Worm (Caenorhabditis elegans): ENCODE data around the gene K08D8.2.
"Not testable (repeated sequence)": the region's sequence is repeated elsewhere in the genome, so short reads cannot be mapped to it uniquely, and the experiment has no call there.

K08D8.2 gene

DNA sequence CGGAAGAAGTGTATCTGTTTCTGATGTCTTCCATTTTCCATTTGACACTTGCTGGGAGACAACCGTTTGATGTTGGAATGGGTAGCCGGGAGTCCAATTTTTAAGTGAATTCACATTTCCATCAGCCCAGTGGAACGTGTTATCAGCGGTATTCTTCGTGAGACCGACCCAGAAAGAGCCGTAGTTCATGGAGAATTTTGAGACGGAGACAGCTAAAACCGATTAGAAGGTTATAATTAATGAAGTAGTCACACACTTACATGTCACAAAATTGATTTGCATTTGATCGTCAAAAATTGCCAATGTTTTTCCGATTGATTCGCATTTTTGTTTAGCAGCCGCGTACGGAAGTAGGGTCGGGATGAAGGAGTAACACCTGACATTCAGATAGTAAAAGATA lies 33.5 kb upstream of the K08D8.2 start:
- TF ChIP-seq mbf-1 (tag; optimal IDR thresholded peaks at IDR 0.05) = no peak
- no peak for TF ChIP-seq lin-13 (GFP tag; optimal IDR thresholded peaks at IDR 0.05)
- no peak for TF ChIP-seq mdl-1 (tag; optimal IDR thresholded peaks at IDR 0.05)
- no peak for TF ChIP-seq dmd-4 (tag; optimal IDR thresholded peaks at IDR 0.05)
- TF ChIP-seq egl-27 (tag; optimal IDR thresholded peaks at IDR 0.05) = no peak
- no peak for TF ChIP-seq Y55F3AM.14 (GFP tag; optimal IDR thresholded peaks at IDR 0.05)
- no peak for TF ChIP-seq ceh-16 (tag; optimal IDR thresholded peaks at IDR 0.05)
- no peak for TF ChIP-seq F13H6.1 (tag; optimal IDR thresholded peaks at IDR 0.05)
- TF ChIP-seq ztf-11 (tag; optimal IDR thresholded peaks at IDR 0.05) = no peak
- TF ChIP-seq fos-1 (tag; optimal IDR thresholded peaks at IDR 0.05) = no peak
- TF ChIP-seq unc-39 (tag; optimal IDR thresholded peaks at IDR 0.05) = no peak
- TF ChIP-seq zag-1 (tag; optimal IDR thresholded peaks at IDR 0.05) = no peak
- no peak for TF ChIP-seq ama-1 (optimal IDR thresholded peaks at IDR 0.05)
- TF ChIP-seq ZK546.5 (tag; optimal IDR thresholded peaks at IDR 0.05) = no peak
- TF ChIP-seq lsy-2 (tag; optimal IDR thresholded peaks at IDR 0.05) = no peak
- TF ChIP-seq lin-11 (tag; optimal IDR thresholded peaks at IDR 0.05) = no peak
- no peak for TF ChIP-seq elt-3 (tag; optimal IDR thresholded peaks at IDR 0.05)

DNA sequence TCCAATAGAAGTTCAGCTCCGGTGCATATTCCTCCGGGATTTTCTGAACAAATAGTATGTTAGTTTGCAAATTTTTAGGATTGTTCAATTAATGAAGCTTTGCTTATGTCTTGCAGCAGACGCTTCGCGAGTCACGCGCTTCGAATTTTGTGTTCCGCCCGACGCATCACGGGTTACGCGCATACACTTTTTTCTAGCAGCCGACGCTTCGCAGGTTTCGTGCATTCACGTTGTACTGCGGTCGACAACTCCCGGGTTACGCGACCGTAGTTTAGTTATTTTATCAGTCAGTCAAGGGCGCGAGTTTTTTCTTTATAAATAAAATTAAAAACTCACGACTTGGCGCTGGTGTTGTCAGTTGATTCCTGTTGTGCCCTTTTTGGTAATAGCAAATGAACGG lies 33.0 kb upstream of the K08D8.2 start:
- TF ChIP-seq nhr-21 (tag; optimal IDR thresholded peaks at IDR 0.05) (no peak), snpc-4 (tag; optimal IDR thresholded peaks at IDR 0.05) (peak; percentile 28)

DNA sequence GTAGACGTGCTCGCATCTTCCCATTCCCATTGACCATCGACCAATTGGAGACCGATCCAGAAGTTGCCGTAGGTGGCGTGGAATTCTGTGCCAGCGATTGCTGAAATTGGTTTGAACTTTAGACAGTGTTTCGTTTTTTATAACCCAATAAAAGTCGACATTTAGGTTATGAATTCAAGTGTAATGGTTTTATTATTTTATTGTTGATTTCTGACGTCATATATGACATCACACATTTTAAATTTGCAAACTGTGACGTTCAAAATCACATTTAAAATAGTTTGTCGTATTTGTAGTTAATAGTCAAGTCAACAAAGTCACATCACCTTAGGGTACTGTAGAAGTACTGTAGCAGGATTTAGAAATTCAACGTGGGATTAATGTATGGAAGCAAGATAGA lies 32.5 kb upstream of the K08D8.2 start:
- TF ChIP-seq lin-11 (tag; optimal IDR thresholded peaks at IDR 0.05) = no peak
- TF ChIP-seq C34F6.9 (tag; optimal IDR thresholded peaks at IDR 0.05) = no peak
- TF ChIP-seq nhr-25 (tag; optimal IDR thresholded peaks at IDR 0.05) = no peak
- TF ChIP-seq lsy-2 (tag; optimal IDR thresholded peaks at IDR 0.05) = no peak
- no peak for TF ChIP-seq R02D3.7 (tag; optimal IDR thresholded peaks at IDR 0.05)
- TF ChIP-seq snpc-4 (tag; optimal IDR thresholded peaks at IDR 0.05) = no peak
- TF ChIP-seq nhr-23 (tag; optimal IDR thresholded peaks at IDR 0.05) = no peak
- no peak for TF ChIP-seq nhr-6 (tag; optimal IDR thresholded peaks at IDR 0.05)
- no peak for TF ChIP-seq ceh-16 (tag; optimal IDR thresholded peaks at IDR 0.05)
- no peak for TF ChIP-seq dmd-4 (tag; optimal IDR thresholded peaks at IDR 0.05)
- no peak for TF ChIP-seq lin-39 (tag; optimal IDR thresholded peaks at IDR 0.05)
- no peak for TF ChIP-seq nhr-77 (tag; optimal IDR thresholded peaks at IDR 0.05)
- no peak for TF ChIP-seq ceh-82 (tag; optimal IDR thresholded peaks at IDR 0.05)
- TF ChIP-seq nhr-12 (tag; optimal IDR thresholded peaks at IDR 0.05) = no peak
- TF ChIP-seq aly-2 (tag; optimal IDR thresholded peaks at IDR 0.05) = no peak
- TF ChIP-seq blmp-1 (tag; optimal IDR thresholded peaks at IDR 0.05; ENCODE audit: insufficient read depth) = no peak
- TF ChIP-seq fos-1 (tag; optimal IDR thresholded peaks at IDR 0.05) = no peak
- TF ChIP-seq unc-62 (GFP tag; optimal IDR thresholded peaks at IDR 0.05) = no peak
- TF ChIP-seq mab-5 (tag; optimal IDR thresholded peaks at IDR 0.05) = no peak
- TF ChIP-seq ama-1 (optimal IDR thresholded peaks at IDR 0.05) = no peak

DNA sequence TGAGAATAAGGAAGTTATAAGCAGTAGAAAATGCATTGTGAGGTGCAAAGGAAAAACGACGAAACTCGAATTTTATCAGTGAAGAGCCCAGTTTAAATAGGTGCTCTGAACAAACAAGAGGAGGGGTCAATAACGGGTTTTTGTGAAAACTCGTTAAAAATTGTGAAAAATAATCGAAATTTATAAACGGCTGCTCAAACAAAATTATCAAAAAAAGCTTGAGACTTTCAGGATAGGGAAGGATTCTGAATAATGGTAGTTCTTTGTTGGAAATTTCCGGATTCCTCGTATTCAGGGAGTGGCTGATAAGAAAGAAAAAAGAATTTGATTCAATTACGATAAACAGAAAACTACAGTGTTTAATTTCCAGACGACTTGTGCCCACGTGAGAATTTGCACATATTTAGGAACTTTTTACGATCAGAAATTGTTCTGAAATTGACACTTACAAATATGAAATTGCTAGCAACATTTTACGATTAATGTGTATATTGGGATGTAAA lies 31.4 kb upstream of the K08D8.2 start, which contains the start of gene clec-187:
TSS of gene clec-187 (minus strand) at position 51 of the 503 bp plus-strand sequence.
- TF ChIP-seq fos-1 (tag; optimal IDR thresholded peaks at IDR 0.05) (peak; percentile 9), elt-1 (tag; optimal IDR thresholded peaks at IDR 0.05) (no peak), nhr-12 (tag; optimal IDR thresholded peaks at IDR 0.05) (no peak), blmp-1 (tag; optimal IDR thresholded peaks at IDR 0.05; ENCODE audit: insufficient read depth) (no peak)

DNA sequence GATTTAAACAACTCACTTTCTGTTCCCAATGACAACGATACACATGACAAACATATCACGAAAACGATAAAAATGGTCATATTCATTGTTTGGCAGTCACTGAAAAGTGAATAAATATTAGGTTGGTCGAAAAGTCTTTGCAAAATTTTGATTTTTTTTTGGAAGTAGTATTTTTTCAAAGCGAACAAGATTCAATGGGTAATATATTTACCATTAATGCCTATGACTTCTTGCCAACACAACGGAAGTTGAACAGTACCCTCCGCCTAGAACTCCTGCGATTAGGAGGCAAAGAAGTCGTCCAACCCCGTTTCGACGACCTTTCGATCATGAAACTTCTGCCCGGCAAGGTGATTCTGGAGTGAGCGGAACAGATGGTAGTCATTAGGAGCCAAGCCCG lies 27.6 kb upstream of the K08D8.2 start, which contains the start of gene ZK896.1:
TSS of gene ZK896.1 (minus strand) at position 101 of the 400 bp plus-strand sequence.
- TF ChIP-seq nhr-11, ztf-4, R02D3.7 (tag; optimal IDR thresholded peaks at IDR 0.05): not testable (repeated sequence)

DNA sequence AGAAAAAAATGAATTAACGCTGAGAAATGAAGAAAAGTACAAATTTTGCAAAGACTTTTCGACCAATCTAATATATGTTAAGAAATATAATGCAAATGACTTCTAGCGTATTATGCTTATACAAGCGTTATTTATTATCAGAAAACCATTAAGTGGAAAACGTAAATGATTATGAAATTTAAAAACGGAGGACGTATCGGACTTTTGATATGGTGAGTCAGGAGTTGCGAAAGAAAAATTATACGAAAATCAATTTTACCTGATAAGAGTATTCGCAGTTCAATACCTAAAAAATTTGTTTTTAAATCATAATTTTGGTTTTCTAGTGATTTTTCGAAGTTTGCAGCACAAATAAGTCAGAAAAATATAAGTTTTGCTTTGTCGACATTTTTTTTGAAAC lies 26.3 kb upstream of the K08D8.2 start:
- TF ChIP-seq fos-1 (tag; optimal IDR thresholded peaks at IDR 0.05) (peak; percentile 85), sma-9 (GFP tag; optimal IDR thresholded peaks at IDR 0.05) (peak; percentile 31), sma-9 (tag; optimal IDR thresholded peaks at IDR 0.05) (no peak), dmd-4 (tag; optimal IDR thresholded peaks at IDR 0.05) (no peak), ztf-1 (GFP tag; conservative IDR thresholded peaks at IDR 0.05) (no peak), C34F6.9 (tag; optimal IDR thresholded peaks at IDR 0.05) (no peak), ztf-4 (tag; optimal IDR thresholded peaks at IDR 0.05) (no peak), nhr-12 (tag; optimal IDR thresholded peaks at IDR 0.05) (no peak), lin-11 (tag; optimal IDR thresholded peaks at IDR 0.05) (no peak), lin-13 (GFP tag; optimal IDR thresholded peaks at IDR 0.05) (no peak), ztf-11 (tag; optimal IDR thresholded peaks at IDR 0.05) (no peak), lsy-2 (tag; optimal IDR thresholded peaks at IDR 0.05) (no peak), mdl-1 (tag; optimal IDR thresholded peaks at IDR 0.05) (no peak), peb-1 (tag; optimal IDR thresholded peaks at IDR 0.05) (no peak), unc-62 (GFP tag; optimal IDR thresholded peaks at IDR 0.05) (no peak)

Measured in whole organism, L2 larva.